Worm (Caenorhabditis elegans) whole organism, L4/young adult: ENCODE results near the gene C34F11.1.
A peak's percentile ranks its signal among the peaks of the same experiment; 100 is the strongest.

ENCODE experiments used
- W03F9.2 ChIP-seq: fragments of 150-350 bp; optimal IDR thresholded peaks from 2 replicates; lab custom pipeline; 2014; ENCODE audit warnings: missing biosample characterization, missing genetic modification characterization
- dao-5 ChIP-seq: sonication (generic microtip); optimal IDR thresholded peaks from 2 replicates; lab custom pipeline; 2016; ENCODE audit warnings: missing genotype, missing genetic modification characterization, moderate library complexity, missing compliant biosample characterization
- him-1 ChIP-seq: sonication (generic microtip); optimal IDR thresholded peaks from 2 replicates; lab custom pipeline; 2016; ENCODE audit warnings: missing genotype, missing genetic modification reagents, missing genetic modification characterization, missing compliant biosample characterization

The C34F11.1 gene

ce11 chrII:5212675-5213074 lies at the start of gene C34F11.1:
C34F11.1 (plus strand) TSS chrII:5212975.
- TF ChIP-seq W03F9.2 (tag; lab: Kevin White, UChicago) (no peak), dao-5 (tag; lab: Kevin White, UChicago) (no peak), him-1 (tag; lab: Kevin White, UChicago) (no peak)

ce11 chrII:5163283-5163682 lies 49.5 kb upstream of the C34F11.1 start, which contains the start of gene srb-5:
srb-5 (minus strand) TSS chrII:5163383.
- TF ChIP-seq him-1 (tag; lab: Kevin White, UChicago) (no peak), W03F9.2 (tag; lab: Kevin White, UChicago) (no peak), dao-5 (tag; lab: Kevin White, UChicago) (no peak)

- TF ChIP-seq him-1 (tag; lab: Kevin White, UChicago), result no peak
- no peak for TF ChIP-seq W03F9.2 (tag; lab: Kevin White, UChicago)
- no peak for TF ChIP-seq dao-5 (tag; lab: Kevin White, UChicago)
These were observed 46.0 kb upstream of the C34F11.1 start, which contains the start of gene srb-3 for ce11 chrII:5166738-5167137. srb-3 (minus strand) TSS chrII:5166838.

ce11 chrII:5170932-5171331 lies 41.8 kb upstream of the C34F11.1 start, which contains the start of gene srb-1:
srb-1 (minus strand) TSS chrII:5171032.
- TF ChIP-seq W03F9.2 (tag; lab: Kevin White, UChicago), result no peak
- TF ChIP-seq dao-5 (tag; lab: Kevin White, UChicago), result no peak
- no peak for TF ChIP-seq him-1 (tag; lab: Kevin White, UChicago)

- TF ChIP-seq W03F9.2 (tag; lab: Kevin White, UChicago), result no peak
- TF ChIP-seq him-1 (tag; lab: Kevin White, UChicago), result no peak
- TF ChIP-seq dao-5 (tag; lab: Kevin White, UChicago), result no peak
These were observed 41.2 kb upstream of the C34F11.1 start, which contains the start of gene C27D6.15 for ce11 chrII:5171610-5172009. C27D6.15 (plus strand) TSS chrII:5171910.

- no peak for TF ChIP-seq W03F9.2 (tag; lab: Kevin White, UChicago)
- TF ChIP-seq him-1 (tag; lab: Kevin White, UChicago), result no peak
- TF ChIP-seq dao-5 (tag; lab: Kevin White, UChicago), result no peak
These were observed 40.3 kb upstream of the C34F11.1 start, which contains the start of gene C27D6.1 for ce11 chrII:5172451-5172850. C27D6.1 (plus strand) TSS chrII:5172751.

- TF ChIP-seq W03F9.2 (tag; lab: Kevin White, UChicago) (no peak), him-1 (tag; lab: Kevin White, UChicago) (no peak), dao-5 (tag; lab: Kevin White, UChicago) (no peak)
These were observed 38.4 kb upstream of the C34F11.1 start, which contains the start of gene C27D6.3 for ce11 chrII:5174370-5174769. C27D6.3 (minus strand) TSS chrII:5174470.

- TF ChIP-seq W03F9.2 (tag; lab: Kevin White, UChicago) (no peak), him-1 (tag; lab: Kevin White, UChicago) (no peak), dao-5 (tag; lab: Kevin White, UChicago) (no peak)
These were observed 35.8 kb upstream of the C34F11.1 start for ce11 chrII:5176934-5177333.

ce11 chrII:5177902-5178301 lies 34.9 kb upstream of the C34F11.1 start, which contains the start of gene C27D6.12:
C27D6.12 (minus strand) TSS chrII:5178002.
- TF ChIP-seq W03F9.2 (tag; lab: Kevin White, UChicago), result no peak

ce11 chrII:5178609-5179008 lies 34.2 kb upstream of the C34F11.1 start:
- TF ChIP-seq dao-5 (tag; lab: Kevin White, UChicago), result no peak
- TF ChIP-seq W03F9.2 (tag; lab: Kevin White, UChicago), result no peak
- TF ChIP-seq him-1 (tag; lab: Kevin White, UChicago), result no peak

- TF ChIP-seq W03F9.2 (tag; lab: Kevin White, UChicago) (no peak), him-1 (tag; lab: Kevin White, UChicago) (no peak), dao-5 (tag; lab: Kevin White, UChicago) (no peak)
These were observed 32.5 kb upstream of the C34F11.1 start for ce11 chrII:5180272-5180671.

- TF ChIP-seq W03F9.2 (tag; lab: Kevin White, UChicago), result no peak
- peak; percentile 44 for TF ChIP-seq him-1 (tag; lab: Kevin White, UChicago)
These were observed 31.3 kb upstream of the C34F11.1 start for ce11 chrII:5181497-5181896.

ce11 chrII:5182451-5182850 lies 30.3 kb upstream of the C34F11.1 start:
- TF ChIP-seq W03F9.2 (tag; lab: Kevin White, UChicago) (peak; percentile 22), him-1 (tag; lab: Kevin White, UChicago) (no peak), dao-5 (tag; lab: Kevin White, UChicago) (peak; percentile 10)

ce11 chrII:5183207-5183606 lies 29.6 kb upstream of the C34F11.1 start:
- TF ChIP-seq W03F9.2 (tag; lab: Kevin White, UChicago) (no peak), him-1 (tag; lab: Kevin White, UChicago) (no peak), dao-5 (tag; lab: Kevin White, UChicago) (no peak)
